Fruit fly (Drosophila melanogaster): ENCODE results near the gene CG11597.

DNA sequence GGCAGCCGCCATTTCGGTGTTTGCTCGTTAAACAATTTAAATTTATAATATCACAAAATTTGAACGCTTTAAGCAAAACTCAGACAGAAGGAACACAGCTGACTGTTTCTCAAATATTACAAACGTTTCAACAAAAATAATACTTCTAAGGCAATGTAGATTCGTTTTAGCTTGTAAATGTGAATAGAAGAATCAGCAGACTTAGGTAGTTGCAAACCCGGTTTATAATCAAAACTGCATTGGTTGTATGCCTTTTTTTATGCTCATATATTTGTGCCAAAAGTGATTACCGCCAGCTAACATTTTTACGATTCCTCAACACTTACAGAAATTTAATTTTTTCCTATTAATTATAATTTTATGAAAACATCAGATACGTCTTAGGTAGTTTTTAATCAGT is 47.7 kb downstream of the CG11597 start, which contains the start of gene Tim13:
- TF ChIP-seq fru (GFP tag; optimal IDR thresholded peaks at IDR 0.05) (no peak), brk (GFP tag; optimal IDR thresholded peaks at IDR 0.05) (no peak), usp (GFP tag; optimal IDR thresholded peaks at IDR 0.05) (no peak), h (GFP tag; optimal IDR thresholded peaks at IDR 0.05) (no peak), dsf (GFP tag; optimal IDR thresholded peaks at IDR 0.05; ENCODE audit: borderline replicate concordance) (no peak), CG9705 (GFP tag; optimal IDR thresholded peaks at IDR 0.05) (no peak), psq (GFP tag; optimal IDR thresholded peaks at IDR 0.05) (no peak), Dif (GFP tag; optimal IDR thresholded peaks at IDR 0.05; ENCODE audit: partially characterized antibody) (no peak), Abd-B (GFP tag; optimal IDR thresholded peaks at IDR 0.05) (no peak)
